Worm (Caenorhabditis elegans): ENCODE results near the gene ZK688.10.

DNA sequence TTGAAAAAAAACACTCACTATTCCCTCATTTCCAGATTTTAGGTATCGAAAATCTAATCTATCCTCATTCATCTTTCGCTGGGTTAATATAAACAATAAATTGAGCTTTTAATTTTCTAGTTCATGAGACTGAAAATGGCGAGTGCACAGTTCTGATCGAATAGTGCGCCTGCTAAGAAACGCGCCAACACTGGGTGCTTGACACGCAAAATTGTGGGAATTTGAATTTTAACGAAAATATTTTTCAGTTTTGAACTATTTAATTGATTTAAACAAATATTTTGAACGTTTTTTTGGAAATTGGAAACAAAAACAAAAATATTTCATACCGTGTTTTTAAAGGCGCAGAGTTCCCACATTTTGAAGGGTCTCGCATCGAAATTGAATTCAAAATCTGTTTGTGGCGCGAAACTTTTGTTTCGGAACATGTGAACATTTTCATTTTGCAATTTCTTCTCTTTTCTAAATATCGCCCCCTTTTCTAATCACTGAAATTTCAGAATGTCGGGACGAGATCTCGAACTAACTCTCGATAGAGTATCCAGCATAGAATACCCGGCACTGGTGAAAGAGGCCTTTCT lies 31.8 kb upstream of the ZK688.10 start, which contains the start of the genes C29E4.13 and npp-15:
- TF ChIP-seq ztf-3 (GFP tag; optimal IDR thresholded peaks at IDR 0.05): no peak
- no peak for TF ChIP-seq ama-1 (optimal IDR thresholded peaks at IDR 0.05)
- TF ChIP-seq ama-1 (GFP tag; optimal IDR thresholded peaks at IDR 0.05): no peak
- no peak for TF ChIP-seq cebp-1 (GFP tag; IDR thresholded peaks at IDR 0.05)
- TF ChIP-seq cebp-1 (tag; optimal IDR thresholded peaks at IDR 0.05): peak; percentile 18
- no peak for TF ChIP-seq fkh-3 (tag; optimal IDR thresholded peaks at IDR 0.05)
- no peak for TF ChIP-seq B0261.1 (tag; optimal IDR thresholded peaks at IDR 0.05)
- no peak for TF ChIP-seq unc-62 (GFP tag; optimal IDR thresholded peaks at IDR 0.05)
- TF ChIP-seq sea-2 (GFP tag; IDR thresholded peaks at IDR 0.05): no peak

All from whole organism, young adult.